Worm (Caenorhabditis elegans) whole organism, midembryonic: ENCODE results near the gene F38B6.3.

Source experiments
- T22C8.4 ChIP-seq: fragments of 200-800 bp; sonication (Bioruptor generic); IDR thresholded peaks from 2 replicates; pipeline ENCODE4 v1.3.6; 2022; ENCODE audit warnings: missing genetic modification characterization, missing compliant biosample characterization
- cog-1 ChIP-seq: sonication (generic microtip); optimal IDR thresholded peaks from 2 replicates; lab custom pipeline; 2016; ENCODE audit warnings: missing genetic modification characterization, missing compliant biosample characterization
- flt-1 ChIP-seq: fragments of 200-800 bp; sonication (Bioruptor generic); IDR thresholded peaks from 2 replicates; pipeline ENCODE4 v1.3.6; 2022; ENCODE audit warnings: missing genetic modification characterization, missing compliant biosample characterization
- klf-2 ChIP-seq: fragments of 200-800 bp; sonication (Bioruptor generic); conservative IDR thresholded peaks from 2 replicates; pipeline ENCODE4 v1.3.6; 2022; ENCODE audit warnings: missing genetic modification reagents, missing genetic modification characterization, missing compliant biosample characterization
- med-1 ChIP-seq: sonication (generic microtip); optimal IDR thresholded peaks from 2 replicates; lab custom pipeline; 2017; ENCODE audit warnings: missing genetic modification characterization, mild to moderate bottlenecking, missing compliant biosample characterization, antibody characterized with exemption, missing genetic modification reagents; ENCODE audit not compliant: insufficient read depth
- ref-1 ChIP-seq: fragments of 200-800 bp; sonication (Bioruptor generic); conservative IDR thresholded peaks from 2 replicates; pipeline ENCODE4 v1.3.6; 2022; ENCODE audit warnings: missing genetic modification reagents, missing genetic modification characterization, missing compliant biosample characterization
- tab-1 ChIP-seq: fragments of 200-800 bp; sonication (Bioruptor generic); IDR thresholded peaks from 2 replicates; pipeline ENCODE4 v1.3.6; 2022; ENCODE audit warnings: missing genetic modification characterization, missing compliant biosample characterization
- ztf-23 ChIP-seq: fragments of 200-800 bp; sonication (Bioruptor generic); IDR thresholded peaks from 2 replicates; pipeline ENCODE4 v1.3.6; 2022; ENCODE audit warnings: missing genetic modification reagents, missing genetic modification characterization, missing compliant biosample characterization
- ztf-29 ChIP-seq: fragments of 200-800 bp; sonication (Bioruptor generic); IDR thresholded peaks from 2 replicates; pipeline ENCODE4 v1.3.6; 2022; ENCODE audit warnings: missing genetic modification reagents, missing genetic modification characterization, missing compliant biosample characterization

F38B6.3 gene

ce11 chrX:6656770-6657169 lies 36.7 kb upstream of the F38B6.3 start:
- no peak for TF ChIP-seq tab-1 (GFP tag; lab: Robert Waterston, UW)
- no peak for TF ChIP-seq ztf-29 (GFP tag; lab: Robert Waterston, UW)
- no peak for TF ChIP-seq klf-2 (GFP tag; lab: Robert Waterston, UW)
- no peak for TF ChIP-seq med-1 (GFP tag; lab: Kevin White, UChicago)
- TF ChIP-seq cog-1 (tag; lab: Kevin White, UChicago), result no peak
- no peak for TF ChIP-seq flt-1 (GFP tag; lab: Robert Waterston, UW)
- TF ChIP-seq ref-1 (GFP tag; lab: Robert Waterston, UW), result no peak
- no peak for TF ChIP-seq T22C8.4
- TF ChIP-seq ztf-23 (GFP tag; lab: Robert Waterston, UW), result no peak

ce11 chrX:6662267-6662666 lies 31.2 kb upstream of the F38B6.3 start:
- TF ChIP-seq ref-1 (GFP tag; lab: Robert Waterston, UW) (no peak), cog-1 (tag; lab: Kevin White, UChicago) (no peak), ztf-29 (GFP tag; lab: Robert Waterston, UW) (no peak), med-1 (GFP tag; lab: Kevin White, UChicago) (no peak), klf-2 (GFP tag; lab: Robert Waterston, UW) (no peak), ztf-23 (GFP tag; lab: Robert Waterston, UW) (no peak), tab-1 (GFP tag; lab: Robert Waterston, UW) (no peak), flt-1 (GFP tag; lab: Robert Waterston, UW) (no peak), T22C8.4 (no peak)

- TF ChIP-seq flt-1 (GFP tag; lab: Robert Waterston, UW), result no peak
- no peak for TF ChIP-seq ref-1 (GFP tag; lab: Robert Waterston, UW)
- TF ChIP-seq ztf-23 (GFP tag; lab: Robert Waterston, UW), result no peak
- TF ChIP-seq ztf-29 (GFP tag; lab: Robert Waterston, UW), result no peak
- TF ChIP-seq T22C8.4, result no peak
- no peak for TF ChIP-seq med-1 (GFP tag; lab: Kevin White, UChicago)
- TF ChIP-seq tab-1 (GFP tag; lab: Robert Waterston, UW), result no peak
Measured at ce11 chrX:6663780-6664437, 29.5 kb upstream of the F38B6.3 start.

ce11 chrX:6665129-6665858 lies 28.1 kb upstream of the F38B6.3 start:
- TF ChIP-seq med-1 (GFP tag; lab: Kevin White, UChicago), result no peak
- no peak for TF ChIP-seq cog-1 (tag; lab: Kevin White, UChicago)
- TF ChIP-seq ztf-29 (GFP tag; lab: Robert Waterston, UW), result no peak
- TF ChIP-seq flt-1 (GFP tag; lab: Robert Waterston, UW), result no peak
- no peak for TF ChIP-seq ref-1 (GFP tag; lab: Robert Waterston, UW)
- no peak for TF ChIP-seq tab-1 (GFP tag; lab: Robert Waterston, UW)
- TF ChIP-seq klf-2 (GFP tag; lab: Robert Waterston, UW), result no peak
- no peak for TF ChIP-seq T22C8.4
- TF ChIP-seq ztf-23 (GFP tag; lab: Robert Waterston, UW), result no peak

- TF ChIP-seq flt-1 (GFP tag; lab: Robert Waterston, UW) (no peak), ztf-23 (GFP tag; lab: Robert Waterston, UW) (no peak), tab-1 (GFP tag; lab: Robert Waterston, UW) (no peak), med-1 (GFP tag; lab: Kevin White, UChicago) (no peak), T22C8.4 (no peak), cog-1 (tag; lab: Kevin White, UChicago) (no peak), ref-1 (GFP tag; lab: Robert Waterston, UW) (no peak), ztf-29 (GFP tag; lab: Robert Waterston, UW) (no peak), klf-2 (GFP tag; lab: Robert Waterston, UW) (no peak)
Measured at ce11 chrX:6667468-6667867, 26.0 kb upstream of the F38B6.3 start.

ce11 chrX:6668911-6669310 lies 24.5 kb upstream of the F38B6.3 start, which contains the start of gene nhr-137:
Gene nhr-137, minus strand, starts transcription at chrX:6669011.
- TF ChIP-seq cog-1 (tag; lab: Kevin White, UChicago) (no peak), ztf-23 (GFP tag; lab: Robert Waterston, UW) (no peak), tab-1 (GFP tag; lab: Robert Waterston, UW) (no peak), ref-1 (GFP tag; lab: Robert Waterston, UW) (no peak), flt-1 (GFP tag; lab: Robert Waterston, UW) (no peak), med-1 (GFP tag; lab: Kevin White, UChicago) (no peak), T22C8.4 (no peak), klf-2 (GFP tag; lab: Robert Waterston, UW) (no peak), ztf-29 (GFP tag; lab: Robert Waterston, UW) (no peak)

ce11 chrX:6669366-6669765 lies 24.1 kb upstream of the F38B6.3 start:
- TF ChIP-seq T22C8.4 (no peak), med-1 (GFP tag; lab: Kevin White, UChicago) (no peak), flt-1 (GFP tag; lab: Robert Waterston, UW) (no peak), ref-1 (GFP tag; lab: Robert Waterston, UW) (no peak), cog-1 (tag; lab: Kevin White, UChicago) (no peak), ztf-23 (GFP tag; lab: Robert Waterston, UW) (no peak), ztf-29 (GFP tag; lab: Robert Waterston, UW) (no peak), klf-2 (GFP tag; lab: Robert Waterston, UW) (no peak), tab-1 (GFP tag; lab: Robert Waterston, UW) (no peak)

- TF ChIP-seq flt-1 (GFP tag; lab: Robert Waterston, UW), result no peak
- no peak for TF ChIP-seq klf-2 (GFP tag; lab: Robert Waterston, UW)
- no peak for TF ChIP-seq T22C8.4
- no peak for TF ChIP-seq cog-1 (tag; lab: Kevin White, UChicago)
Measured at ce11 chrX:6671717-6672116, 21.7 kb upstream of the F38B6.3 start.
